Worm (Caenorhabditis elegans) whole organism, L3 larva: ENCODE results near the gene srbc-75.

Source experiments
- ceh-28 ChIP-seq: fragments of 150-350 bp; optimal IDR thresholded peaks from 2 replicates; lab custom pipeline; 2014; ENCODE audit warnings: missing biosample characterization, missing genetic modification reagents, missing genetic modification characterization
- jun-1 ChIP-seq: fragments of 150-350 bp; optimal IDR thresholded peaks from 2 replicates; lab custom pipeline; 2014; ENCODE audit warnings: missing biosample characterization, missing genetic modification reagents, missing genetic modification characterization
- lin-15B ChIP-seq: fragments of 150-350 bp; optimal IDR thresholded peaks from 2 replicates; lab custom pipeline; 2014; ENCODE audit warnings: missing biosample characterization, missing genetic modification characterization
- nhr-11 ChIP-seq: fragments of 150-350 bp; optimal IDR thresholded peaks from 2 replicates; lab custom pipeline; 2014; ENCODE audit warnings: missing biosample characterization, missing genetic modification characterization
- tbx-2 ChIP-seq: sonication (generic microtip); optimal IDR thresholded peaks from 2 replicates; lab custom pipeline; 2016; ENCODE audit warnings: mild to moderate bottlenecking, missing genetic modification characterization, missing compliant biosample characterization
- unc-39 ChIP-seq: sonication (generic microtip); optimal IDR thresholded peaks from 4 replicates; lab custom pipeline; 2017; ENCODE audit warnings: missing biosample characterization, missing genetic modification characterization
- ztf-11 ChIP-seq: fragments of 150-350 bp; optimal IDR thresholded peaks from 2 replicates; lab custom pipeline; 2014; ENCODE audit warnings: missing biosample characterization, missing genetic modification characterization

- TF ChIP-seq unc-39 (tag; lab: Kevin White, UChicago) = no peak
- TF ChIP-seq lin-15B = no peak
- TF ChIP-seq nhr-11 (tag; lab: Kevin White, UChicago) = no peak
- no peak for TF ChIP-seq jun-1 (tag; lab: Kevin White, UChicago)
- TF ChIP-seq tbx-2 = no peak
- no peak for TF ChIP-seq ceh-28 (tag; lab: Kevin White, UChicago)
- TF ChIP-seq ztf-11 (tag; lab: Kevin White, UChicago) = no peak
Measured at ce11 chrV:15235661-15236060, 18.0 kb upstream of the srbc-75 start, which contains the start of gene nhr-164.
